Worm (Caenorhabditis elegans) whole organism, midembryonic: Measurements from ENCODE around the gene lys-1.

Experiments used
- T22C8.4 ChIP-seq: fragments of 200-800 bp; sonication (Bioruptor generic); IDR thresholded peaks from 2 replicates; pipeline ENCODE4 v1.3.6; 2022; ENCODE audit warnings: missing genetic modification characterization, missing compliant biosample characterization
- cog-1 ChIP-seq: sonication (generic microtip); optimal IDR thresholded peaks from 2 replicates; lab custom pipeline; 2016; ENCODE audit warnings: missing genetic modification characterization, missing compliant biosample characterization
- flt-1 ChIP-seq: fragments of 200-800 bp; sonication (Bioruptor generic); IDR thresholded peaks from 2 replicates; pipeline ENCODE4 v1.3.6; 2022; ENCODE audit warnings: missing genetic modification characterization, missing compliant biosample characterization
- klf-2 ChIP-seq: fragments of 200-800 bp; sonication (Bioruptor generic); conservative IDR thresholded peaks from 2 replicates; pipeline ENCODE4 v1.3.6; 2022; ENCODE audit warnings: missing genetic modification reagents, missing genetic modification characterization, missing compliant biosample characterization
- med-1 ChIP-seq: sonication (generic microtip); optimal IDR thresholded peaks from 2 replicates; lab custom pipeline; 2017; ENCODE audit warnings: missing genetic modification characterization, mild to moderate bottlenecking, missing compliant biosample characterization, antibody characterized with exemption, missing genetic modification reagents; ENCODE audit not compliant: insufficient read depth
- ref-1 ChIP-seq: fragments of 200-800 bp; sonication (Bioruptor generic); conservative IDR thresholded peaks from 2 replicates; pipeline ENCODE4 v1.3.6; 2022; ENCODE audit warnings: missing genetic modification reagents, missing genetic modification characterization, missing compliant biosample characterization
- tab-1 ChIP-seq: fragments of 200-800 bp; sonication (Bioruptor generic); IDR thresholded peaks from 2 replicates; pipeline ENCODE4 v1.3.6; 2022; ENCODE audit warnings: missing genetic modification characterization, missing compliant biosample characterization
- ztf-23 ChIP-seq: fragments of 200-800 bp; sonication (Bioruptor generic); IDR thresholded peaks from 2 replicates; pipeline ENCODE4 v1.3.6; 2022; ENCODE audit warnings: missing genetic modification reagents, missing genetic modification characterization, missing compliant biosample characterization
- ztf-29 ChIP-seq: fragments of 200-800 bp; sonication (Bioruptor generic); IDR thresholded peaks from 2 replicates; pipeline ENCODE4 v1.3.6; 2022; ENCODE audit warnings: missing genetic modification reagents, missing genetic modification characterization, missing compliant biosample characterization

Gene lys-1

DNA sequence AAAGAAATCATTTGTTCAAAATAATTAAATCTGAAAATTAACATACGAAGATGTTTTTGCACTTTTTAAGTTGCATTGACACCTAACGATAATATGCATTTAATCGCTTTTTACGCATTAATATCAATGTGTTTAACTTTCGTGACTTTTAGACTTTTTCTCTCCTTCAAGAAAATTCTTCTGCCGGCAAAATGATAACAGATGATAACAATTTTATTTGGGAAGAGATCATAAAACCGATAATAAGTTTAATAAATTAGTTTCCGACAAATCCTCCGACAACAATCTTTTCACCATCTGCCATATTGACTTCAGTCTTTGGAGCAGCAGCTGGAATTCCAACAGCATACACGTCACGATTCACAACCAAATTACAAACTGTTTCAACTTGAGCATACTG lies 2.4 kb downstream of the lys-1 start:
- TF ChIP-seq T22C8.4 (GFP tag; lab: Robert Waterston, UW): no peak
- no peak for TF ChIP-seq klf-2 (GFP tag; lab: Robert Waterston, UW)

DNA sequence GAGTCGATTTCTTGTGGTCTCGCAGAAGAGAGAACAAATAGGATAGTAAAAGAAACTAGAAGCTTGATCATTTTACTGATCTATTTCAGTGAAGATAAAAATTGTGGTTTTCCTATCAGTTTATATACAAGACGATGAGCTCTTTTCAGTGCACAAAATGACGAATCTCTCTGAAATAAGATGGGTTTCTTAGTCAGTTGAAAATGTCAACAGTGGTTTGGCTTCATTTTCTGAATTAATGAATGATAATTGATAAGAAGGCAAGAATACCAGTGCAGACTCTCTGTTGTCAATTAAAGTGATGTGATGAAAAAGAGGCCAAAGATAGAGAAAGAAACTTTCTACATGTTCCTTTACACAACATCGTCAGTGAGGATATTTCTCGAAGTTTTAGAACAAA lies 3.7 kb downstream of the lys-1 start, which contains the start of gene lys-2:
TSS of gene lys-2 (minus strand) at position 101 of the 400 bp plus-strand sequence.
- TF ChIP-seq ztf-23 (GFP tag; lab: Robert Waterston, UW): no peak
- TF ChIP-seq ref-1 (GFP tag; lab: Robert Waterston, UW): no peak
- no peak for TF ChIP-seq klf-2 (GFP tag; lab: Robert Waterston, UW)
- TF ChIP-seq flt-1: no peak
- TF ChIP-seq T22C8.4 (GFP tag; lab: Robert Waterston, UW): no peak
- TF ChIP-seq ztf-29 (GFP tag; lab: Robert Waterston, UW): no peak
- TF ChIP-seq med-1 (GFP tag; lab: Kevin White, UChicago): no peak
- TF ChIP-seq cog-1 (tag; lab: Kevin White, UChicago): no peak
- no peak for TF ChIP-seq tab-1 (GFP tag; lab: Robert Waterston, UW)

DNA sequence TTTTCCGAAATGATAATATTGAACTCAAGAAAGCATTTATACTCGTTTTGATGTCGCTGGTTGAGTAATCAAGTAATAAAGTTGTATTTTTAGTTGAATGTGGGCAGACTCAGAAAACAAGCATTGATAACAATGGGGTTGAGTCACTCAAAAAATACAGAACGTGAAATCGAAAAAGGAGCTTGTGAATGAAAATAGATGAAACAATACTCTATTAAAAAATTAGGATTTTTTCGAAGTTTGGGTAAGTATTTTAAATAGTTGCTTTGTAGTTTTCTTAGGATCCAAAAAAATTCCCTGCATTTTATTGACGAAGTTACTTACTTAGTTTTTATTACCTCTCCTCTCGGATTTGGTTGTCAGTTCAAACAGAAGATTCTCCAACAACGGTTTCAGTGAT lies 5.7 kb downstream of the lys-1 start, which contains the start of gene lys-3:
TSS of gene lys-3 (minus strand) at position 101 of the 400 bp plus-strand sequence.
- TF ChIP-seq ztf-29 (GFP tag; lab: Robert Waterston, UW) (no peak), klf-2 (GFP tag; lab: Robert Waterston, UW) (no peak), med-1 (GFP tag; lab: Kevin White, UChicago) (no peak), tab-1 (GFP tag; lab: Robert Waterston, UW) (no peak), T22C8.4 (GFP tag; lab: Robert Waterston, UW) (no peak), flt-1 (no peak), ztf-23 (GFP tag; lab: Robert Waterston, UW) (no peak), ref-1 (GFP tag; lab: Robert Waterston, UW) (no peak), cog-1 (tag; lab: Kevin White, UChicago) (no peak)

DNA sequence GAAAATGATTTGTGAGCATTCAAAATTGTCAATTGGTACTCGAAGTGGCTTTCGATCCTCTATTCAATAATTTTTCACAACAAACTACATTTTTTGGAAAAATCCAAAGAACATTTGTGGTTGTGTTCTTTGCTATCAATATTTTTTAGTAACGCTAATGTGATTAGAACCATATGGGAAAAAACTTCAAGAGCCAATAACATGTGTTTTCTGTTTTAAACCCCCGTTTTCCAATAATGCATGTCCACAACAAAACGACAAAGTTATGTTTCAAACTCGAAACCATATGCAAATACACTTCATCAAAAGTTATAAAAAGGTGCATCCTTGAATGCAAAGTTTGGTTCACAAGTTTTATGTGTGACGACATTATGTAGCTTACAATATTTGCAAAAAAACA lies 8.1 kb downstream of the lys-1 start:
- TF ChIP-seq tab-1 (GFP tag; lab: Robert Waterston, UW): no peak
- TF ChIP-seq T22C8.4 (GFP tag; lab: Robert Waterston, UW): no peak
- TF ChIP-seq ztf-23 (GFP tag; lab: Robert Waterston, UW): no peak
- TF ChIP-seq ztf-29 (GFP tag; lab: Robert Waterston, UW): no peak
- TF ChIP-seq ref-1 (GFP tag; lab: Robert Waterston, UW): no peak
- no peak for TF ChIP-seq cog-1 (tag; lab: Kevin White, UChicago)

DNA sequence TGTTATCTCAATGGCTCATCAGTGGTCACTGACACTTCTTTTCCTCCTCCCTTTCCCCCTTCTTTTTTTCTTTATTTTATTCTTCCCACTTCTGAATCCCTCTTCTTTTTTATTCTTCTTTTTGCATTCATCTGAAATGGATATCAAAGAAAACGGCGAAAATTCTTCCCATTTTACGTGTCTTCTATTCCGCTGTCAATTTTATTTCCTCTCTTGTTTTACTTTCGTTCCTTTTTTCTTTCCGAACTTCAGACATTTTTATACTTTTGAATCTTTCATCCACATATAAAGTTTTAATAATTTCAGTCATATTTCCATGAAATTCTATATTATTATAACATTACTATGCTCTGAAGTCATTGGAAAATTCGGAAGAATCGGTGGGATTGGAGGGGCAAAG lies 9.6 kb downstream of the lys-1 start, which contains the start of gene B0024.3:
TSS of gene B0024.3 (plus strand) at position 301 of the 400 bp plus-strand sequence.
- TF ChIP-seq ztf-29 (GFP tag; lab: Robert Waterston, UW) (no peak), tab-1 (GFP tag; lab: Robert Waterston, UW) (no peak), ztf-23 (GFP tag; lab: Robert Waterston, UW) (no peak), T22C8.4 (GFP tag; lab: Robert Waterston, UW) (no peak), klf-2 (GFP tag; lab: Robert Waterston, UW) (no peak), ref-1 (GFP tag; lab: Robert Waterston, UW) (no peak), cog-1 (tag; lab: Kevin White, UChicago) (no peak), med-1 (GFP tag; lab: Kevin White, UChicago) (no peak), flt-1 (no peak)

DNA sequence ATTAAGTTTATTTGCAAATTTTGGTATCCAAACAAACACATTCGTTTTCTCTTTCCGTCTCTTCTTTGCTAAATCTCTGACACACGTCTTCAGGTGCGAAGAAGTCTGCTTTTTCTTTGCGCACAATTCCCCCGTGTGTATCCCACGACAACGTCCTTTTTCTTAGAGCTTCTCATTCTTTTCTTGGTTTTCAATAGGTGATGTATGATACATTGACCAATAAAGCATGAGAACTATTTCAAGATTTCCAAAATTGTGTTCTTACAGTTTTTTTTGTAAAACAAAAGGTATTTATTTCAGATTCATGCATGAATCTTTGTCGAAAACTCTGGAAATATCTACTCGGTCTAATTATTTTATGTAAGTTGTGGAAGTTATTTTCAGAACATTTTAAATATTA lies 12.0 kb downstream of the lys-1 start, which contains the start of gene B0024.15:
TSS of gene B0024.15 (plus strand) at position 301 of the 400 bp plus-strand sequence.
- TF ChIP-seq tab-1 (GFP tag; lab: Robert Waterston, UW): no peak
- no peak for TF ChIP-seq flt-1
- TF ChIP-seq ref-1 (GFP tag; lab: Robert Waterston, UW): no peak
- TF ChIP-seq ztf-23 (GFP tag; lab: Robert Waterston, UW): no peak
- TF ChIP-seq cog-1 (tag; lab: Kevin White, UChicago): no peak
- TF ChIP-seq ztf-29 (GFP tag; lab: Robert Waterston, UW): no peak
- no peak for TF ChIP-seq med-1 (GFP tag; lab: Kevin White, UChicago)
- no peak for TF ChIP-seq T22C8.4 (GFP tag; lab: Robert Waterston, UW)
- TF ChIP-seq klf-2 (GFP tag; lab: Robert Waterston, UW): no peak

DNA sequence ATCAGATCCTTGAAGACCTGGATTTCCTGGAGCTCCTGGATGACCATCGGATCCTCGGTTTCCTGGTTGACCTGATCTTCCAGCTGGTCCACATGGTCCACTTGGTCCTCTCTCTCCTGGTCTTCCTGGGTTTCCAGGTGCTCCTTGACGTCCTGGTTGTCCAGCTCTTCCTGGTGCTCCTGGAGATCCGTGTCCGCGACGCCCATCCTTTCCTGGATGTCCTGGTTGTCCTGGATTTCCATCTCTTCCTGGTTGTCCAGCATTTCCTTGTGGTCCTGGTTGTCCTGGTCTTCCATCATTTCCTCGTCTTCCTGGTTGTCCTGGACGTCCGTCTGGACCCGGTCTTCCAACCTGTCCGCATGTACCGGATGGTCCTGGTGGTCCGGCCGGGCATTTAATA lies 14.1 kb downstream of the lys-1 start:
- TF ChIP-seq med-1 (GFP tag; lab: Kevin White, UChicago) (no peak), ref-1 (GFP tag; lab: Robert Waterston, UW) (no peak), cog-1 (tag; lab: Kevin White, UChicago) (no peak), tab-1 (GFP tag; lab: Robert Waterston, UW) (no peak), T22C8.4 (GFP tag; lab: Robert Waterston, UW) (no peak), ztf-23 (GFP tag; lab: Robert Waterston, UW) (no peak), klf-2 (GFP tag; lab: Robert Waterston, UW) (no peak), ztf-29 (GFP tag; lab: Robert Waterston, UW) (no peak), flt-1 (no peak)

DNA sequence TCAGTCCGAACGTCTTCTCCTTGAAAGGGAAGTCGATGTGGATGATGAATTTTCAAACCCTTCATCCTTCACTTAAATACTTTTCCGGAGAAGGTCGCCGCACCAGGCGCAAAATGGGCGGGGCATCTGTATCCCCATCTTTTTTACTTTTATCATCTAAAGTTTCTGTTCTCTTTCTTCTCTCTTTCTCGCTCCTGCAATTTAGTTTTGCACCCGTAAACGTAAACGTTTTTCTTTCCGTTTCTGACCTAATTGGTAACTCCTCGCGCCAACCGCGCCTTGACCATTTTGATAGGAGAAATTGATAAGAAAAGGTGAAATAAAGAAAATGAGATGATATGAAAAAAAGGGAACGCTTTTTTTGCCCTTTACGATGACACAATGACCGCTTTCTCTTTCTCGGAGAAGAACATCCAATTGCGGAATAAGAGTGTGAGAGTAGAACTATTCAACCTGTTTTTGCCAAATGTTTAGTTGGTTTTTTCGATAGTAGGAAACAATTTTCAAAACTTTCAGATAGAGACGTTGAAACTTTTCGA lies 15.2 kb downstream of the lys-1 start, which contains the start of gene col-149:
TSS of gene col-149 (minus strand) at position 51 of the 539 bp plus-strand sequence.
- no peak for TF ChIP-seq cog-1 (tag; lab: Kevin White, UChicago)
- no peak for TF ChIP-seq ztf-29 (GFP tag; lab: Robert Waterston, UW)
- no peak for TF ChIP-seq med-1 (GFP tag; lab: Kevin White, UChicago)
- no peak for TF ChIP-seq klf-2 (GFP tag; lab: Robert Waterston, UW)
- TF ChIP-seq T22C8.4 (GFP tag; lab: Robert Waterston, UW): no peak
- no peak for TF ChIP-seq ref-1 (GFP tag; lab: Robert Waterston, UW)
- no peak for TF ChIP-seq flt-1
- TF ChIP-seq tab-1 (GFP tag; lab: Robert Waterston, UW): no peak
- no peak for TF ChIP-seq ztf-23 (GFP tag; lab: Robert Waterston, UW)

DNA sequence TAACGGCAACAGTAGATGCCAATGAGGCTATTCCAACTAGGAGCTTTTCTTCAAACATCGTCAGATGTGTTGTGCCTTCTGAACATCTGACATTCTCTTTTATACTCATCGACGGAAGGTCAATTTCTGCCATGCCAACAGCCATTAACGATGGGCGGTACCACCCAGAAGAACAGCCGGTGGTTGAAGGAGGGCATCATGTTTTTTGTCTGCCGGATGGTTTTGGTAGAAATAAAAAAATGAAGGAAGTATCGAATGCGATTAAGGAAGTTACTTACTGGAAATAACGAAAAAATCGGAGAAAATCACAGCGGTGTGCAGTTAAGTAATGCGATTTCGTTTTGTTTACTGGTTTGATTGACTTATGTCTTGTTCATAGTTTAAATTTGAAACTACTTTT lies 16.8 kb downstream of the lys-1 start, which contains the start of gene col-150:
TSS of gene col-150 (minus strand) at position 101 of the 400 bp plus-strand sequence.
- TF ChIP-seq T22C8.4 (GFP tag; lab: Robert Waterston, UW) (no peak), ref-1 (GFP tag; lab: Robert Waterston, UW) (no peak), ztf-29 (GFP tag; lab: Robert Waterston, UW) (no peak), flt-1 (no peak), tab-1 (GFP tag; lab: Robert Waterston, UW) (no peak), klf-2 (GFP tag; lab: Robert Waterston, UW) (no peak), ztf-23 (GFP tag; lab: Robert Waterston, UW) (no peak), cog-1 (tag; lab: Kevin White, UChicago) (no peak), med-1 (GFP tag; lab: Kevin White, UChicago) (no peak)
